Worm (Caenorhabditis elegans) whole organism, L4/young adult: ENCODE results near the gene T23G7.2.

Experiments
- W03F9.2 ChIP-seq: fragments of 150-350 bp; optimal IDR thresholded peaks from 2 replicates; lab custom pipeline; 2014; ENCODE audit warnings: missing biosample characterization, missing genetic modification characterization
- him-1 ChIP-seq: sonication (generic microtip); optimal IDR thresholded peaks from 2 replicates; lab custom pipeline; 2016; ENCODE audit warnings: missing genotype, missing genetic modification reagents, missing genetic modification characterization, missing compliant biosample characterization

DNA sequence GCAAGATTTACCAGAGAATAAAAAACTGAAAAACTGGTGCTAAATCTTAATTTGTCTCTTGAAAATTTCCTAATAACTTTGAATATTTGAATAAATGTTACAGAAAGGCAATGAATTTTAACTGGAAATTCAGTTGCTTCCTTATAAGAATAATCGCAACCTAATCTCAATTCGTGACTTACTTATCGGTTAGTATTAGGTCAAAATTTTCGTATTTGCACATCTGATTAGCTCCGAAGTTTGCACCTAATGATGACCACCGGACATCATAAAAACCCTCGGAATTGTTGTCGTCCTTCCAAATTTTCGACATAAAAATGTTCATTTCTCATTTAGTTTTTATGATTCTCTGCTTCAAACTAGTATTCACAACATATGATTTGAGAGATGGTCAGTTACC, 34.9 kb downstream of the T23G7.2 start, which contains the start of gene C16D2.3:
- TF ChIP-seq W03F9.2 (tag; lab: Kevin White, UChicago) (no peak), him-1 (tag; lab: Kevin White, UChicago) (no peak)
